Fruit fly (Drosophila melanogaster): ENCODE data around the gene CG1113.

dm6 chr3R:5216308-5216765 lies 36.6 kb upstream of the CG1113 start:
- TF ChIP-seq Doc3 (GFP tag; IDR thresholded peaks at IDR 0.05; ENCODE audit: partially characterized antibody) (no peak), CG12219 (GFP tag; optimal IDR thresholded peaks at IDR 0.05) (no peak)

Measured in whole organism, embryonic.